Fruit fly (Drosophila melanogaster): ENCODE data around the gene CG15764.

CG15764 gene

DNA sequence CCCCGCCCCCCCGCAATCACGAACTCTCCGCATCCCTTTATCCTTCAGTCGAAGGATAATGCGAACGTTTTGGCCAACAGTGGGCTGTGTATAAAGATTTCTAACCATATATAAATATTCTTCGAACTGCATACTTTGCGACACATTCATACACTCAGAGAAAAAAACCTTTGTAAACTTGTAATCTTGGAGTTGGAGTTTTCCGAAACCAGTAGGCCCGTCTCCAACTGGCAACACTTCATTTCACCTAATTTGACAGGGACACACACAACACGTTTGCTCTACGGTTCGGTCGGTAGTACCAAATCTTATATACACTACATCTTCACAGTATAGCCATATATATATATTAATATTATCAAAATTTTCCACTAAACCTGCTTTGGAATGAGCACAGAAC, at the start of gene CG15764:
Gene CG15764, plus strand, starts transcription at position 301 of the 400 bp plus-strand sequence.
- TF ChIP-seq rn (GFP tag; IDR thresholded peaks at IDR 0.05) (no peak), CG8159 (tag; optimal IDR thresholded peaks at IDR 0.05) (no peak), Pif1A (GFP tag; optimal IDR thresholded peaks at IDR 0.05) (no peak), Ets98B (GFP tag; IDR thresholded peaks at IDR 0.05) (no peak), D1 (tag; optimal IDR thresholded peaks at IDR 0.05) (no peak), Snoo (tag; optimal IDR thresholded peaks at IDR 0.05) (no peak), CG17806 (tag; optimal IDR thresholded peaks at IDR 0.05) (no peak), CG14655 (GFP tag; optimal IDR thresholded peaks at IDR 0.05) (no peak), CG8301 (tag; optimal IDR thresholded peaks at IDR 0.05) (no peak), EcR (GFP tag; optimal IDR thresholded peaks at IDR 0.05) (no peak), CG13204 (GFP tag; optimal IDR thresholded peaks at IDR 0.05) (no peak), CG32121 (GFP tag; IDR thresholded peaks at IDR 0.05) (no peak), CG4496 (GFP tag; IDR thresholded peaks at IDR 0.05) (no peak), CG12605 (GFP tag; IDR thresholded peaks at IDR 0.05) (no peak), CG10348 (GFP tag; IDR thresholded peaks at IDR 0.05) (no peak), fd96Ca (GFP tag; IDR thresholded peaks at IDR 0.05) (no peak)

DNA sequence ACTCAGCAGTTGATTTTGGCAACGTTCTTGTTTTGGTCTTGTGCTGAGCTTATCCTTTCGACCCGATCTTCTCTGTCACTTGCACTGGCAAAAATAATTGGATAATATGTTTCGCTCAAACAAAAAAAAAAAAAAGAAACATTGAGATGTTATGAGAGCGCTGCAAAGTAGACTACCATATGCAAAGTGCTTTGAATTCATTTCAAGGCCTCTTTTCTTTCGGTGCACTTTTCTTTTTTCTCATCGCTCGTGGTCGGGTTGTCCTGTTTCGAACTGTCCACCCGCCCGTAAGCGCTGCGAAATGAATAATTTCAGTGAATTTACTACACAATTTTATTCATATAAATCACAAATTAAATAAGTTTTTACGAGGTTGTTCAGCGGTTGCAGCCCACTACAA, 48.9 kb upstream of the CG15764 start:
- TF ChIP-seq CG17806 (tag; optimal IDR thresholded peaks at IDR 0.05) (no peak), CG4496 (GFP tag; IDR thresholded peaks at IDR 0.05) (0 out of 3 replicates have a peak, but pooled peaks have one; percentile 15)

DNA sequence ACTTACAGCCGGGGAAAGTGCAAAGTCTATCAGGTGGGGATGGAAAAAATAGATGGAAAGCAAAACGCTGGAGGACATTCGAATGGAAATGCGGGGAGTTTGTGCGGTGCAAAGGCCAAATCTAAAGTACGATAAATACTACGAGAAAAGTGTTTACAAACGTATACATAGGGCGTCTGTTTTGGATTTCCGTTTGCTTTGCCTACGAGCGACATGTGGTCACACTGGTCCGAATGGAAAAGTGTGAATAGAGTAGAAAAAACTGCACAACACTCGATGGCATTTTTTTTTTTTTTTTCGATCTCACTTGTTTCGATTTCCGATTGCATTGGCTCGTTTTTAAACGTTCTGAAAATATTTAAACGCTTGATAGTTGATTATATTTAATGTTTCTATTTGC, 29.2 kb upstream of the CG15764 start:
- TF ChIP-seq CG17806 (tag; optimal IDR thresholded peaks at IDR 0.05): no peak
- no peak for TF ChIP-seq CG14655 (GFP tag; optimal IDR thresholded peaks at IDR 0.05)

DNA sequence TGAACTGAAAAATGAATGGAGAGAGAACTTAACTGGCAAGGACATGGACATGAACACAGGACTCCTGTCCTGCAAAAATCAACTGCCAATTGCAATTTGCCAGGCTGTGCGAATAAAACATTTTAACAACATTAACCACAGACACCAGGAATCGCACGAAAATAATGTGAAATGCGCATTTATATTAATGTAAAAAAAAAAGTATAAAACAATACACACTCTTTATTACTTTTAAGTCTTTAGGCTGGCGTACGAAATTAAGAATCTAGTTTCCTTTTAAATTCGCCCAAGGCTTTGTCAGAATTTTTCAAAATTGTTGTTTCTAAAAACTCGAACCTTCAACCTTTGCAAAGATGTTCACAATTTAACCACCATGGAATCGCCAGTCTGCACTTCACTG, 23.9 kb upstream of the CG15764 start, which contains the start of gene CG12729:
Gene CG12729, plus strand, starts transcription at position 301 of the 400 bp plus-strand sequence.
- TF ChIP-seq CG8301 (tag; optimal IDR thresholded peaks at IDR 0.05) (no peak), rn (GFP tag; IDR thresholded peaks at IDR 0.05) (no peak), CG15710 (tag; optimal IDR thresholded peaks at IDR 0.05) (no peak), CG34367 (tag; optimal IDR thresholded peaks at IDR 0.05) (no peak), D1 (tag; optimal IDR thresholded peaks at IDR 0.05) (no peak), Pif1A (GFP tag; optimal IDR thresholded peaks at IDR 0.05) (no peak), CG10348 (GFP tag; IDR thresholded peaks at IDR 0.05) (no peak)

DNA sequence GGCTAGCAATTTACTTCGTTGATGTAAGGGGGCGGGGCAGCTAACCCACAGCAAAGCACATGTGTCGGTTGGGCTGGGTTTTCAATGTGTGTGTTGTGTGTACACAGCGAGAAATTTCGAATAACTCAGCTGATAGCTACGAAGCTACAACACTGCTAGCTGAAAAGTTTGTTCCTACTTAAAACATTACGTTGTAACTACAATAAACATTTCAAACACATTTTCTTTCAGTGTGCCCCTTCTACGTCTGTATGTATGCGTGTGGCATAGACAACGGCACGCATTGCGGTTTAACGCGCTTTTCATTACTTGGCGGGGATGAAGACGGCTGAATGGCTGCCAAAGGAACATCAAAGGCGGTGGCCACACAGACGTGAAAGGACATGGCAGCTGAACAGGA, 21.4 kb upstream of the CG15764 start:
- TF ChIP-seq Snoo (tag; optimal IDR thresholded peaks at IDR 0.05) (no peak), CG34367 (tag; optimal IDR thresholded peaks at IDR 0.05) (no peak), CG9948 (tag; optimal IDR thresholded peaks at IDR 0.05) (no peak), CG4496 (GFP tag; IDR thresholded peaks at IDR 0.05) (no peak), Pif1B (GFP tag; optimal IDR thresholded peaks at IDR 0.05) (no peak), CG32121 (GFP tag; IDR thresholded peaks at IDR 0.05) (no peak), CG8159 (tag; optimal IDR thresholded peaks at IDR 0.05) (no peak), rn (GFP tag; IDR thresholded peaks at IDR 0.05) (no peak), EcR (GFP tag; optimal IDR thresholded peaks at IDR 0.05) (no peak), CG8301 (tag; optimal IDR thresholded peaks at IDR 0.05) (no peak), CG15710 (tag; optimal IDR thresholded peaks at IDR 0.05) (no peak), CG13204 (GFP tag; optimal IDR thresholded peaks at IDR 0.05) (no peak)

DNA sequence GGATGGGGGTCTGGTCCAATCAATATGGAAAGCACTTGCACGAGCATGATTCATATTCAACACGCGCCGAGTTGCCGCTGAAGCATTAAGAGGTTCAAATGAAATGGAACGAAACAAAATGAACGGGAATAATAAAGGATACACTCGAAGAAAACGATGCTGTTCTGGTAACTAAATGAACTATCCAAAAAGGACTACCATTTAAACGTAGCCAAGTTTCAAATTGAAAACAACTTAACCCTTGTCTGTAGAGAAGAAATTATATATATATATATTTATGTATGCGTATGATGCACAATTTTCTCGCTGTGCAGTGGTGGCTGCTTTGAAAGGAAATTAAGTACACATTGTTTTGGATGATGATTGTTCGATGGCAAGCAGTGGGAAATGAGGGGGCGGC, 16.2 kb upstream of the CG15764 start:
- TF ChIP-seq CG8159 (tag; optimal IDR thresholded peaks at IDR 0.05): peak; percentile 3
- no peak for TF ChIP-seq CG8301 (tag; optimal IDR thresholded peaks at IDR 0.05)

DNA sequence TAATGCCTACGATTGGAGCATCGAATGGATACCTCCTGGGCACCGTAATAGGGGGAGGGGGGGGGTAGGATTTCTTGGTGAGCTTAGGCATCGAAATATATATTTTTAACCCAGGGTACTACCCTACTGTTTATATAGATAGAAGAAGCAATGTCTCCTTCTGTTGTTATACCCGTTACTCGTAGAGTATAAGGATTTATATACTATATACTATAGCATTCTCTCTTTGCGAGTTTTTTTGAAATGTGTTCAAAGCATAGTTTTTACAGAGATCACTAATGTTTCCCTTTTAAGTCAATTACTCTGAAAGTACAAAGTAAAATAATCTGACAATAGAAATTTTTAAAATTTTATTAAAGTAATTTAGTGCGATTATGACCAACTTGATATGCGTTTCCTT, 15.4 kb upstream of the CG15764 start, which contains the start of gene CG43136:
Gene CG43136, plus strand, starts transcription at position 301 of the 400 bp plus-strand sequence.
- TF ChIP-seq CG32121 (GFP tag; IDR thresholded peaks at IDR 0.05) (no peak), CG12605 (GFP tag; IDR thresholded peaks at IDR 0.05) (no peak), CG34367 (tag; optimal IDR thresholded peaks at IDR 0.05) (no peak), gl (tag; optimal IDR thresholded peaks at IDR 0.05) (no peak), CG8159 (tag; optimal IDR thresholded peaks at IDR 0.05) (no peak), Snoo (tag; optimal IDR thresholded peaks at IDR 0.05) (no peak), CG8301 (tag; optimal IDR thresholded peaks at IDR 0.05) (no peak), CG15710 (tag; optimal IDR thresholded peaks at IDR 0.05) (no peak), CG13204 (GFP tag; optimal IDR thresholded peaks at IDR 0.05) (no peak), Pif1A (GFP tag; optimal IDR thresholded peaks at IDR 0.05) (no peak), EcR (GFP tag; optimal IDR thresholded peaks at IDR 0.05) (no peak), CG4496 (GFP tag; IDR thresholded peaks at IDR 0.05) (no peak), CG10348 (GFP tag; IDR thresholded peaks at IDR 0.05) (no peak), Pif1B (GFP tag; optimal IDR thresholded peaks at IDR 0.05) (no peak), rn (GFP tag; IDR thresholded peaks at IDR 0.05) (no peak), Ets98B (GFP tag; IDR thresholded peaks at IDR 0.05) (no peak)

DNA sequence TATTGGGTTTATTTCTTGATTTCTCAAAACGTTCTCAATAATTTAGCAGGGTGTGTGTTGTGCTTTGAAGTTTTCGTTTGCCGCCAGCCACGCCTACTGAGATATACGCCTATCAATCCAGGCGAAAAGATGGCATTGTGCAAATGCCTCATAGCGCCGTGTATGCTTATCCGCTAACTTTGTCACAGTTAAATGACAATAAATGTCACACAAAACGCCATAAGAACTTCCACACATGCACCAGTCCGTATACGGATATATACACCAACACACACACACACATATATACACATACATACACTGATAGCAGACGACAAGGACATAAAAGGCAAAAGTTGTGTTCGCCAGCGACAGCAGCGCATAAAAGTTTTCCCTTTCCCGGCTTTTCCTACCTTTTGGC, 3.8 kb upstream of the CG15764 start, which contains the start of gene CG43137:
Gene CG43137, minus strand, starts transcription at position 101 of the 400 bp plus-strand sequence.
- TF ChIP-seq CG13204 (GFP tag; optimal IDR thresholded peaks at IDR 0.05) (no peak), CG17806 (tag; optimal IDR thresholded peaks at IDR 0.05) (no peak), Pif1A (GFP tag; optimal IDR thresholded peaks at IDR 0.05) (no peak), Snoo (tag; optimal IDR thresholded peaks at IDR 0.05) (no peak), CG10348 (GFP tag; IDR thresholded peaks at IDR 0.05) (no peak), Ets98B (GFP tag; IDR thresholded peaks at IDR 0.05) (no peak), gl (tag; optimal IDR thresholded peaks at IDR 0.05) (no peak), CG34367 (tag; optimal IDR thresholded peaks at IDR 0.05) (no peak), CG12605 (GFP tag; IDR thresholded peaks at IDR 0.05) (no peak), fd96Ca (GFP tag; IDR thresholded peaks at IDR 0.05) (no peak), CG15710 (tag; optimal IDR thresholded peaks at IDR 0.05) (no peak), rn (GFP tag; IDR thresholded peaks at IDR 0.05) (no peak), CG32121 (GFP tag; IDR thresholded peaks at IDR 0.05) (no peak), CG14655 (GFP tag; optimal IDR thresholded peaks at IDR 0.05) (no peak)
